Worm (Caenorhabditis elegans) whole organism, L1 larva: ENCODE data around the gene ost-1.

ENCODE experiments used
- F16B12.6 ChIP-seq: fragments of 150-350 bp; optimal IDR thresholded peaks from 2 replicates; lab custom pipeline; 2014; ENCODE audit warnings: missing biosample characterization, missing genetic modification characterization
- Y116A8C.19 ChIP-seq: sonication (generic microtip); optimal IDR thresholded peaks from 2 replicates; lab custom pipeline; 2016; ENCODE audit warnings: missing compliant biosample characterization, missing genetic modification characterization, borderline replicate concordance
- ceh-82 ChIP-seq, 3 experiments: fragments of 150-350 bp in 1 of 3; sonication (generic microtip) in 2 of 3; optimal IDR thresholded peaks; 2 replicates each; lab custom pipeline; 2014 to 2017; ENCODE audit warnings: missing biosample characterization in 3 of 3, missing genetic modification characterization in 3 of 3
- ceh-90 ChIP-seq: sonication (generic microtip); optimal IDR thresholded peaks from 2 replicates; lab custom pipeline; 2016; ENCODE audit warnings: missing genetic modification characterization, missing compliant biosample characterization
- egl-13 ChIP-seq: sonication (generic microtip); optimal IDR thresholded peaks from 2 replicates; lab custom pipeline; 2016; ENCODE audit warnings: missing genotype, missing genetic modification reagents, missing genetic modification characterization, missing compliant biosample characterization
- fkh-10 ChIP-seq: sonication (generic microtip); optimal IDR thresholded peaks from 2 replicates; lab custom pipeline; 2017; ENCODE audit warnings: missing biosample characterization, missing genetic modification reagents, missing genetic modification characterization
- fos-1 ChIP-seq: fragments of 150-350 bp; optimal IDR thresholded peaks from 2 replicates; lab custom pipeline; 2014; ENCODE audit warnings: missing biosample characterization, missing genetic modification characterization
- nhr-237 ChIP-seq: fragments of 150-350 bp; optimal IDR thresholded peaks from 2 replicates; lab custom pipeline; 2014; ENCODE audit warnings: missing biosample characterization, missing genetic modification characterization
- nhr-28 ChIP-seq: fragments of 150-350 bp; optimal IDR thresholded peaks from 2 replicates; lab custom pipeline; 2014; ENCODE audit warnings: missing biosample characterization, missing genetic modification characterization
- nhr-77 ChIP-seq: fragments of 150-350 bp; optimal IDR thresholded peaks from 2 replicates; lab custom pipeline; 2014; ENCODE audit warnings: missing biosample characterization, missing genetic modification characterization
- skn-1 ChIP-seq: fragments of 150-350 bp; optimal IDR thresholded peaks from 2 replicates; lab custom pipeline; 2014; ENCODE audit warnings: missing biosample characterization, missing genetic modification characterization

- TF ChIP-seq egl-13 (tag; lab: Kevin White, UChicago) (peak; percentile 96), fkh-10 (GFP tag; lab: Kevin White, UChicago) (peak; percentile 93), nhr-237 (tag; lab: Kevin White, UChicago) (peak; percentile 78), Y116A8C.19 (tag; lab: Kevin White, UChicago) (peak; percentile 36), ceh-90 (tag; lab: Kevin White, UChicago) (peak; percentile 68), ceh-82 (tag; optimal IDR thresholded peaks at IDR 0.05; lab: Kevin White, UChicago) (peak; percentile 95 to 99 (median 99)), nhr-77 (tag; lab: Kevin White, UChicago) (peak; percentile 91), fos-1 (tag; lab: Kevin White, UChicago) (peak; percentile 93), skn-1 (peak; percentile 93), F16B12.6 (tag; lab: Kevin White, UChicago) (peak; percentile 100), nhr-28 (peak; percentile 23)
These were observed 13.2 kb upstream of the ost-1 start, which contains the start of the genes cct-8 and Y55F3AR.2 for ce11 chrIV:1093870-1094564.
